Fruit fly (Drosophila melanogaster): ENCODE measurements around the gene ninaG.

The ninaG gene

dm6 chr3R:11460502-11461358 lies 39.2 kb upstream of the ninaG start, which contains the start of gene PGRP-LB (continued):
- TF ChIP-seq Smox (GFP tag; optimal IDR thresholded peaks at IDR 0.05) (peak; percentile 29), Eip78C (GFP tag) (peak; percentile 51), pdm3 (GFP tag; optimal IDR thresholded peaks at IDR 0.05) (peak; percentile 7), OdsH (GFP tag; optimal IDR thresholded peaks at IDR 0.05) (no peak), Hr39 (GFP tag; optimal IDR thresholded peaks at IDR 0.05) (peak; percentile 29), Hr4 (GFP tag; optimal IDR thresholded peaks at IDR 0.05) (peak; percentile 11), CG32006 (GFP tag; optimal IDR thresholded peaks at IDR 0.05) (peak; percentile 51), vri (GFP tag; optimal IDR thresholded peaks at IDR 0.05) (no peak)

dm6 chr3R:11458851-11459175 lies 37.3 kb upstream of the ninaG start:
- no peak for TF ChIP-seq CG9139 (GFP tag; optimal IDR thresholded peaks at IDR 0.05)
- TF ChIP-seq CG15336 (GFP tag; IDR thresholded peaks at IDR 0.05): no peak
- TF ChIP-seq Met (GFP tag; optimal IDR thresholded peaks at IDR 0.05): no peak
- no peak for TF ChIP-seq OdsH (GFP tag; optimal IDR thresholded peaks at IDR 0.05)
- TF ChIP-seq vri (GFP tag; optimal IDR thresholded peaks at IDR 0.05): no peak
- no peak for TF ChIP-seq CG6792 (GFP tag; optimal IDR thresholded peaks at IDR 0.05)
- no peak for TF ChIP-seq Blimp-1 (GFP tag; optimal IDR thresholded peaks at IDR 0.05)
- no peak for TF ChIP-seq Ets96B (tag; optimal IDR thresholded peaks at IDR 0.05)
- TF ChIP-seq Eip93F (GFP tag; optimal IDR thresholded peaks at IDR 0.05): no peak
- no peak for TF ChIP-seq esn (GFP tag; optimal IDR thresholded peaks at IDR 0.05)
- TF ChIP-seq Gug (GFP tag; IDR thresholded peaks at IDR 0.05): no peak
- TF ChIP-seq Smox (GFP tag; optimal IDR thresholded peaks at IDR 0.05): no peak
- TF ChIP-seq CG7368 (GFP tag; optimal IDR thresholded peaks at IDR 0.05): no peak
- no peak for TF ChIP-seq Eip75B (GFP tag; optimal IDR thresholded peaks at IDR 0.05)
- TF ChIP-seq CG10669 (GFP tag; optimal IDR thresholded peaks at IDR 0.05): no peak
- TF ChIP-seq CG3032 (tag; optimal IDR thresholded peaks at IDR 0.05): no peak
- TF ChIP-seq cyc (GFP tag; optimal IDR thresholded peaks at IDR 0.05): no peak
- no peak for TF ChIP-seq CG34406 (GFP tag; optimal IDR thresholded peaks at IDR 0.05)

- TF ChIP-seq Eip93F (GFP tag; optimal IDR thresholded peaks at IDR 0.05) (no peak), CG6854 (GFP tag; optimal IDR thresholded peaks at IDR 0.05) (no peak), CG10669 (GFP tag; optimal IDR thresholded peaks at IDR 0.05) (no peak), esn (GFP tag; optimal IDR thresholded peaks at IDR 0.05) (peak; percentile 27), CG31627 (GFP tag; optimal IDR thresholded peaks at IDR 0.05) (peak; percentile 28), svp (GFP tag) (peak; percentile 96), Smox (GFP tag; optimal IDR thresholded peaks at IDR 0.05) (no peak), Met (GFP tag; optimal IDR thresholded peaks at IDR 0.05) (peak; percentile 27), Hr38 (GFP tag; optimal IDR thresholded peaks at IDR 0.05) (no peak), vri (GFP tag; optimal IDR thresholded peaks at IDR 0.05) (peak; percentile 15), CG6163 (GFP tag; IDR thresholded peaks at IDR 0.05) (peak; percentile 36; the same call in 1 of the 3 replicates), Hr39 (GFP tag; optimal IDR thresholded peaks at IDR 0.05) (peak; percentile 49), cyc (GFP tag; optimal IDR thresholded peaks at IDR 0.05) (peak; percentile 12), spab (GFP tag; optimal IDR thresholded peaks at IDR 0.05) (no peak)
Observed at dm6 chr3R:11458022-11458850, 36.7 kb upstream of the ninaG start.

dm6 chr3R:11457286-11457685 lies 35.8 kb upstream of the ninaG start:
- no peak for TF ChIP-seq CG11902 (GFP tag; optimal IDR thresholded peaks at IDR 0.05)
- TF ChIP-seq Hr39 (GFP tag; optimal IDR thresholded peaks at IDR 0.05): no peak
- TF ChIP-seq CG15336 (GFP tag; IDR thresholded peaks at IDR 0.05): no peak
- no peak for TF ChIP-seq CG31627 (GFP tag; optimal IDR thresholded peaks at IDR 0.05)
- TF ChIP-seq pdm3 (GFP tag; optimal IDR thresholded peaks at IDR 0.05): no peak
- peak; percentile 94 for TF ChIP-seq svp (GFP tag)
- no peak for TF ChIP-seq acj6 (GFP tag; optimal IDR thresholded peaks at IDR 0.05)
- no peak for TF ChIP-seq CG34406 (GFP tag; optimal IDR thresholded peaks at IDR 0.05)
- TF ChIP-seq Eip93F (GFP tag; optimal IDR thresholded peaks at IDR 0.05): no peak
- TF ChIP-seq spab (GFP tag; optimal IDR thresholded peaks at IDR 0.05): no peak
- 0 out of 3 replicates have a peak, but pooled peaks have one; percentile 14 for TF ChIP-seq CG6163 (GFP tag; IDR thresholded peaks at IDR 0.05)
- no peak for TF ChIP-seq vri (GFP tag; optimal IDR thresholded peaks at IDR 0.05)
- no peak for TF ChIP-seq CG32006 (GFP tag; optimal IDR thresholded peaks at IDR 0.05)
- TF ChIP-seq cyc (GFP tag; optimal IDR thresholded peaks at IDR 0.05): no peak
- TF ChIP-seq CG7368 (GFP tag; optimal IDR thresholded peaks at IDR 0.05): no peak
- TF ChIP-seq Sox102F (GFP tag; optimal IDR thresholded peaks at IDR 0.05): no peak
- no peak for TF ChIP-seq achi (GFP tag; optimal IDR thresholded peaks at IDR 0.05)
- TF ChIP-seq Met (GFP tag; optimal IDR thresholded peaks at IDR 0.05): no peak

All from whole organism, prepupa.